Fruit fly (Drosophila melanogaster): ENCODE measurements around the gene Fas2.

The Fas2 gene

DNA sequence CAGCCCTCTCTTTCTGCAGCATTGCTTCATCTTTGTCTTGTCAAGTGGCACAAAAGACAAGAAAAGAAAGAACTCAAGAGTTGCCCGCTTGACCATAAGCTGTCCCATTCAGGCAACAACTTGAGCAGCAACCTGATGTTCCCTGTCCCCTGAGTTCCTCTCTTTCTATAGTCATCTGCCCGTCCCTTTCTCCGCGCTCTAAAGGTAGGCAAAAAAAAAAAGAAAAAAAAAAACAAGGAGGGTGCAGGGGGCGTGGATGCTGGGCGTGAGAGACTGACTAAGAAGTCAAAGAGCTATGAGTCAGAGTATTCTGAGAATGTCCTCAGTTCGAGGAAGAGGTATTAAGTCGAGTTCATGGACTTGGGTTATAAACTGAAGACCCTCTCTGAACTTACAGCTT, 5.3 kb downstream of the Fas2 start (continued):
- no peak for TF ChIP-seq svp (GFP tag)
- peak; percentile 51 to 56 for TF ChIP-seq ss (GFP tag; optimal IDR thresholded peaks at IDR 0.05)
- TF ChIP-seq CG4318 (GFP tag; optimal IDR thresholded peaks at IDR 0.05) = no peak
- TF ChIP-seq CG11902 (GFP tag; optimal IDR thresholded peaks at IDR 0.05) = no peak
- TF ChIP-seq CG6808 (GFP tag; optimal IDR thresholded peaks at IDR 0.05) = peak; percentile 61
- TF ChIP-seq Smox (GFP tag; optimal IDR thresholded peaks at IDR 0.05) = no peak
- no peak for TF ChIP-seq CG10669 (GFP tag; optimal IDR thresholded peaks at IDR 0.05)
- no peak for TF ChIP-seq CG31627 (GFP tag; optimal IDR thresholded peaks at IDR 0.05)
- no peak for TF ChIP-seq CG11762 (GFP tag; optimal IDR thresholded peaks at IDR 0.05; ENCODE audit: insufficient read depth)
- no peak for TF ChIP-seq CG11294 (GFP tag; IDR thresholded peaks at IDR 0.05)
- TF ChIP-seq CG9139 (GFP tag; optimal IDR thresholded peaks at IDR 0.05) = peak; percentile 45
- peak; percentile 21 for TF ChIP-seq fd59A (GFP tag; optimal IDR thresholded peaks at IDR 0.05)
- no peak for TF ChIP-seq CG6276 (GFP tag; optimal IDR thresholded peaks at IDR 0.05)
- TF ChIP-seq Sox102F (GFP tag; optimal IDR thresholded peaks at IDR 0.05) = no peak
- TF ChIP-seq CG3919 (GFP tag; optimal IDR thresholded peaks at IDR 0.05) = no peak

DNA sequence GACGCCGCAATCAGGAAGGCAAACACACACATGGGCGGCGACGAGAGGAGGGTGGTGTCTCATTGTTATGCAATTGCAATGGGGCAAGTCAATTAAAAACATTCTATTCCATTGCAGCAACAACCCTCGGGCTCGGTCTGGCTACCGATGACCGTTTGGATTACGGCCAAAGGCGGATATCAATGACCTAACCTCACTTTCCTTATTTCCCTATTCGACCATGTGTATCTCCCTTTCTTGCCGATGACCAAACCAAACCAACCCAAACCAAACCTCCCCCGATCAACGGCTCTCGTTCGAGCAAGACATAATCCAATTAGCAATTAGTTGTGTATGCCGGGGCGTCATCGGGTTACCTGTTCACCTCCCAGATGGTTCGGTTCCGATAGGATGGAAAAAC, 7.1 kb downstream of the Fas2 start:
- TF ChIP-seq Lpt (GFP tag; optimal IDR thresholded peaks at IDR 0.05) (no peak), dac (GFP tag; optimal IDR thresholded peaks at IDR 0.05) (no peak), CG6792 (GFP tag; optimal IDR thresholded peaks at IDR 0.05) (no peak)

DNA sequence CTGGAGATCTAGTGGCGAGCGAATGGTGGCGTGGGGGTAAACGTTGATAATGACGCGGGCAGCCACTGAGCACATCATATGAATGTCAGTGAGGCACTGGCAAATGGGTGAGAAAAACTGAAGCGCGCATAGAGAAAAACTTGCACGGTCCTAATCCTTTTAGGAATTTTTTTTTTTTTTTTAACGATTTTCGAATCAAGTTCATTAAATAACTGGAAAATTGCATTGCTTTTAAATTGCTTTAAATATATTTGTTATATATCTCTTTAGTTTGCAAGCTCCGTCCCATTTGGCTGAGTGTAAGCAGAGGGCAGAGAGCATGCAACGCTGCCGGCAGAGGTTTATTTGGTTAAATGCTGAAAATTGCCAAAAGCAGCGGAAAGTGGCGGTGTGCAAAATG, 8.4 kb downstream of the Fas2 start:
- no peak for TF ChIP-seq CG6854 (GFP tag; optimal IDR thresholded peaks at IDR 0.05)
- peak; percentile 67 for TF ChIP-seq topi (GFP tag; optimal IDR thresholded peaks at IDR 0.05)
- peak; percentile 75 for TF ChIP-seq achi (GFP tag; optimal IDR thresholded peaks at IDR 0.05)
- TF ChIP-seq dac (GFP tag; optimal IDR thresholded peaks at IDR 0.05) = peak; percentile 8
- peak; percentile 66 for TF ChIP-seq Sox14 (GFP tag; optimal IDR thresholded peaks at IDR 0.05)
- TF ChIP-seq CG3032 (tag; optimal IDR thresholded peaks at IDR 0.05) = peak; percentile 73
- TF ChIP-seq dsx (GFP tag; optimal IDR thresholded peaks at IDR 0.05; ENCODE audit: poor library complexity, severe bottlenecking) = peak; percentile 44
- TF ChIP-seq esn (GFP tag; optimal IDR thresholded peaks at IDR 0.05) = peak; percentile 66
- TF ChIP-seq Hr39 (GFP tag; optimal IDR thresholded peaks at IDR 0.05) = peak; percentile 57
- peak; percentile 44 for TF ChIP-seq Smox (GFP tag; optimal IDR thresholded peaks at IDR 0.05)
- peak; percentile 35; the same call in 1 of the 2 replicates for TF ChIP-seq Gug (GFP tag; IDR thresholded peaks at IDR 0.05)
- peak; percentile 80 for TF ChIP-seq Eip78C (GFP tag)
- TF ChIP-seq CG10631 (GFP tag; optimal IDR thresholded peaks at IDR 0.05) = peak; percentile 72
- TF ChIP-seq CG6163 (GFP tag; IDR thresholded peaks at IDR 0.05) = peak; percentile 80
- peak; percentile 27 to 38 for TF ChIP-seq ss (GFP tag; optimal IDR thresholded peaks at IDR 0.05)
- TF ChIP-seq CG11762 (GFP tag; optimal IDR thresholded peaks at IDR 0.05; ENCODE audit: insufficient read depth) = peak; percentile 61
- TF ChIP-seq Eip75B (GFP tag; optimal IDR thresholded peaks at IDR 0.05) = peak; percentile 66
- peak; percentile 67 for TF ChIP-seq net (GFP tag; optimal IDR thresholded peaks at IDR 0.05)
- no peak for TF ChIP-seq fkh (GFP tag; optimal IDR thresholded peaks at IDR 0.05)
- peak; percentile 56 for TF ChIP-seq CG4318 (GFP tag; optimal IDR thresholded peaks at IDR 0.05)
- TF ChIP-seq OdsH (GFP tag; optimal IDR thresholded peaks at IDR 0.05) = peak; percentile 76
- TF ChIP-seq spab (GFP tag; optimal IDR thresholded peaks at IDR 0.05) = peak; percentile 60
- peak; percentile 44 for TF ChIP-seq CG9139 (GFP tag; optimal IDR thresholded peaks at IDR 0.05)
- TF ChIP-seq CG34406 (GFP tag; optimal IDR thresholded peaks at IDR 0.05) = peak; percentile 70
- no peak for TF ChIP-seq Blimp-1 (GFP tag; optimal IDR thresholded peaks at IDR 0.05)
- TF ChIP-seq fd59A (GFP tag; optimal IDR thresholded peaks at IDR 0.05) = peak; percentile 70
- TF ChIP-seq CG15336 (GFP tag; IDR thresholded peaks at IDR 0.05) = peak; percentile 75
- TF ChIP-seq CG10669 (GFP tag; optimal IDR thresholded peaks at IDR 0.05) = peak; percentile 64
- TF ChIP-seq acj6 (GFP tag; optimal IDR thresholded peaks at IDR 0.05) = peak; percentile 80
- peak; percentile 52 for TF ChIP-seq CG8319 (GFP tag; optimal IDR thresholded peaks at IDR 0.05)
- peak; percentile 77 for TF ChIP-seq pdm3 (GFP tag; optimal IDR thresholded peaks at IDR 0.05)
- TF ChIP-seq salr (GFP tag; optimal IDR thresholded peaks at IDR 0.05) = peak in 1 of 2 experiments; percentile 57
- peak; percentile 78 for TF ChIP-seq svp (GFP tag)
- TF ChIP-seq Ets96B (tag; optimal IDR thresholded peaks at IDR 0.05) = peak; percentile 70
- TF ChIP-seq Hr38 (GFP tag; optimal IDR thresholded peaks at IDR 0.05) = no peak
- TF ChIP-seq lz (GFP tag; optimal IDR thresholded peaks at IDR 0.05) = peak; percentile 61
- peak; percentile 81 for TF ChIP-seq eg (GFP tag; IDR thresholded peaks at IDR 0.05)
- peak; percentile 67 for TF ChIP-seq Met (GFP tag; optimal IDR thresholded peaks at IDR 0.05)
